Fruit fly (Drosophila melanogaster): Measurements from ENCODE around the gene CG12170.

CG12170 gene

dm6 chr3R:5601044-5601523 lies 36.0 kb upstream of the CG12170 start, which contains the start of the genes kra and SecS (continued):
- TF ChIP-seq Nf-YC (tag; optimal IDR thresholded peaks at IDR 0.05), result peak; percentile 57
- TF ChIP-seq Atf-2 (GFP tag; optimal IDR thresholded peaks at IDR 0.05), result peak; percentile 7
- TF ChIP-seq Hsf (GFP tag; optimal IDR thresholded peaks at IDR 0.05), result peak; percentile 52
- TF ChIP-seq B-H2 (GFP tag; optimal IDR thresholded peaks at IDR 0.05), result peak; percentile 58
- TF ChIP-seq Dbx (GFP tag; IDR thresholded peaks at IDR 0.05), result no peak
- peak; percentile 46 for TF ChIP-seq CG10979 (tag; optimal IDR thresholded peaks at IDR 0.05)
- peak; percentile 25; the same call in 1 of the 4 replicates for TF ChIP-seq Gug (GFP tag; IDR thresholded peaks at IDR 0.05)
- peak; percentile 36 for TF ChIP-seq slp2 (GFP tag; optimal IDR thresholded peaks at IDR 0.05)
- TF ChIP-seq chn (GFP tag; optimal IDR thresholded peaks at IDR 0.05), result peak; percentile 67
- peak; percentile 35 for TF ChIP-seq Antp (GFP tag; optimal IDR thresholded peaks at IDR 0.05)
- TF ChIP-seq CG2678 (tag; optimal IDR thresholded peaks at IDR 0.05), result peak; percentile 67
- peak; percentile 71 for TF ChIP-seq CG4424 (GFP tag; optimal IDR thresholded peaks at IDR 0.05)
- TF ChIP-seq CG6654 (GFP tag; optimal IDR thresholded peaks at IDR 0.05), result peak; percentile 31
- peak; percentile 65 for TF ChIP-seq CG33213 (GFP tag; optimal IDR thresholded peaks at IDR 0.05)
- TF ChIP-seq p53 (GFP tag; optimal IDR thresholded peaks at IDR 0.05), result no peak
- peak; percentile 27 for TF ChIP-seq CG18764 (GFP tag; optimal IDR thresholded peaks at IDR 0.05)
- peak in 1 of 3 experiments; percentile 57 for TF ChIP-seq lola (GFP tag; optimal IDR thresholded peaks at IDR 0.05)
- peak; percentile 66 for TF ChIP-seq CG10267 (tag; optimal IDR thresholded peaks at IDR 0.05)
- peak; percentile 72 for TF ChIP-seq CG18599 (GFP tag; optimal IDR thresholded peaks at IDR 0.05)
- TF ChIP-seq CG11723 (GFP tag; optimal IDR thresholded peaks at IDR 0.05), result peak; percentile 57
- TF ChIP-seq CG14710 (tag; optimal IDR thresholded peaks at IDR 0.05), result peak; percentile 86
- peak; percentile 32 for TF ChIP-seq CG13624 (GFP tag; optimal IDR thresholded peaks at IDR 0.05)
- no peak for TF ChIP-seq Vsx1 (GFP tag; optimal IDR thresholded peaks at IDR 0.05)
- TF ChIP-seq CG2875 (GFP tag; optimal IDR thresholded peaks at IDR 0.05), result peak; percentile 35
- peak; percentile 86 for TF ChIP-seq CG4617 (GFP tag; optimal IDR thresholded peaks at IDR 0.05; ENCODE audit: borderline replicate concordance)
- peak; percentile 33 for TF ChIP-seq BtbVII (GFP tag; optimal IDR thresholded peaks at IDR 0.05)
- peak; percentile 54 for TF ChIP-seq CG10147 (GFP tag; optimal IDR thresholded peaks at IDR 0.05)
- TF ChIP-seq NC2β (GFP tag; optimal IDR thresholded peaks at IDR 0.05), result peak; percentile 40
- peak; percentile 43 for TF ChIP-seq CG3995 (GFP tag; optimal IDR thresholded peaks at IDR 0.05)
- TF ChIP-seq pnt (GFP tag; optimal IDR thresholded peaks at IDR 0.05), result peak; percentile 21
- peak; percentile 82 for TF ChIP-seq phol (tag; optimal IDR thresholded peaks at IDR 0.05)
- TF ChIP-seq grau (tag; optimal IDR thresholded peaks at IDR 0.05), result peak; percentile 54
- no peak for TF ChIP-seq Trl (optimal IDR thresholded peaks at IDR 0.05)
- TF ChIP-seq Trl (GFP tag; optimal IDR thresholded peaks at IDR 0.05), result peak; percentile 52
- TF ChIP-seq CG4282 (GFP tag; optimal IDR thresholded peaks at IDR 0.05), result no peak
- TF ChIP-seq chif (GFP tag; optimal IDR thresholded peaks at IDR 0.05), result peak; percentile 41 to 53
- TF ChIP-seq CG30403 (GFP tag; optimal IDR thresholded peaks at IDR 0.05), result peak; percentile 80
- TF ChIP-seq Dip3 (GFP tag; optimal IDR thresholded peaks at IDR 0.05), result peak; percentile 48
- peak; percentile 53 for TF ChIP-seq HLH54F (GFP tag; optimal IDR thresholded peaks at IDR 0.05)
- peak; percentile 80 for TF ChIP-seq HLHmδ (GFP tag; optimal IDR thresholded peaks at IDR 0.05)
- TF ChIP-seq Pdp1 (GFP tag; optimal IDR thresholded peaks at IDR 0.05), result peak; percentile 13 to 51
- peak; percentile 68 for TF ChIP-seq Fer1 (GFP tag; optimal IDR thresholded peaks at IDR 0.05)
- TF ChIP-seq Dp (GFP tag; optimal IDR thresholded peaks at IDR 0.05), result peak; percentile 58
- peak; percentile 41 for TF ChIP-seq CG12942 (GFP tag; optimal IDR thresholded peaks at IDR 0.05)
- TF ChIP-seq vvl (GFP tag; IDR thresholded peaks at IDR 0.05), result no peak
- TF ChIP-seq CG30020 (tag; optimal IDR thresholded peaks at IDR 0.05), result peak; percentile 60
- TF ChIP-seq CG10209 (GFP tag; optimal IDR thresholded peaks at IDR 0.05), result peak; percentile 54
- TF ChIP-seq CG8944 (GFP tag; optimal IDR thresholded peaks at IDR 0.05), result peak; percentile 32
- TF ChIP-seq caup (GFP tag; optimal IDR thresholded peaks at IDR 0.05; ENCODE audit: severe bottlenecking), result peak; percentile 54
- TF ChIP-seq trem (tag; optimal IDR thresholded peaks at IDR 0.05), result peak; percentile 85
- peak; percentile 60 for TF ChIP-seq CTCF (GFP tag; optimal IDR thresholded peaks at IDR 0.05)
